Worm (Caenorhabditis elegans): Measurements from ENCODE around the gene pud-4.

ce11 chrV:2294577-2294976 lies 31.9 kb upstream of the pud-4 start, which contains the start of gene nhr-226:
- TF ChIP-seq med-1 (GFP tag; optimal IDR thresholded peaks at IDR 0.05; ENCODE audit: insufficient read depth): no peak
- TF ChIP-seq cog-1 (tag; optimal IDR thresholded peaks at IDR 0.05): no peak
- no peak for TF ChIP-seq ztf-29 (GFP tag; IDR thresholded peaks at IDR 0.05)
- TF ChIP-seq T22C8.4 (GFP tag; IDR thresholded peaks at IDR 0.05): no peak
- no peak for TF ChIP-seq klf-2 (GFP tag; conservative IDR thresholded peaks at IDR 0.05)

Data from whole organism, midembryonic.